Worm (Caenorhabditis elegans) whole organism, L4/young adult: Measurements from ENCODE around the gene srd-70.

Experiments used
- W03F9.2 ChIP-seq: fragments of 150-350 bp; optimal IDR thresholded peaks from 2 replicates; lab custom pipeline; 2014; ENCODE audit warnings: missing biosample characterization, missing genetic modification characterization
- dao-5 ChIP-seq: sonication (generic microtip); optimal IDR thresholded peaks from 2 replicates; lab custom pipeline; 2016; ENCODE audit warnings: missing genotype, missing genetic modification characterization, moderate library complexity, missing compliant biosample characterization
- him-1 ChIP-seq: sonication (generic microtip); optimal IDR thresholded peaks from 2 replicates; lab custom pipeline; 2016; ENCODE audit warnings: missing genotype, missing genetic modification reagents, missing genetic modification characterization, missing compliant biosample characterization

ce11 chrV:20475830-20476229 is 21.9 kb downstream of the srd-70 start, which contains the start of gene B0250.7:
- no peak for TF ChIP-seq him-1
- TF ChIP-seq W03F9.2 (tag; lab: Kevin White, UChicago) = no peak
- no peak for TF ChIP-seq dao-5 (tag; lab: Kevin White, UChicago)
